Worm (Caenorhabditis elegans) whole organism, L2 larva: ENCODE data around the gene Y69H2.15.

Experiments used
- alr-1 ChIP-seq: fragments of 150-350 bp; optimal IDR thresholded peaks from 2 replicates; lab custom pipeline; 2014; ENCODE audit warnings: missing biosample characterization, missing genetic modification characterization
- aly-2 ChIP-seq: fragments of 150-350 bp; optimal IDR thresholded peaks from 2 replicates; lab custom pipeline; 2014; ENCODE audit warnings: missing biosample characterization, missing genetic modification characterization
- ama-1 ChIP-seq: fragments of 150-350 bp; optimal IDR thresholded peaks from 2 replicates; lab custom pipeline; 2018; ENCODE audit warnings: inconsistent platforms
- dmd-4 ChIP-seq: sonication (generic microtip); optimal IDR thresholded peaks from 2 replicates; lab custom pipeline; 2017; ENCODE audit warnings: missing biosample characterization, missing genetic modification characterization
- fos-1 ChIP-seq: fragments of 150-350 bp; optimal IDR thresholded peaks from 2 replicates; lab custom pipeline; 2014; ENCODE audit warnings: missing biosample characterization, missing genetic modification characterization
- lin-39 ChIP-seq: fragments of 150-350 bp; optimal IDR thresholded peaks from 2 replicates; lab custom pipeline; 2014; ENCODE audit warnings: missing biosample characterization, missing genetic modification reagents, missing genetic modification characterization
- lsy-2 ChIP-seq, 2 experiments: fragments of 150-350 bp in 1 of 2; sonication (generic microtip) in 1 of 2; optimal IDR thresholded peaks; 2 replicates each; lab custom pipeline; 2014 to 2017; ENCODE audit warnings: missing biosample characterization in 2 of 2, missing genetic modification characterization in 2 of 2
- mdl-1 ChIP-seq, 2 experiments: fragments of 150-350 bp in 1 of 2; sonication (generic microtip) in 1 of 2; optimal IDR thresholded peaks; 2 replicates each; lab custom pipeline; 2017; ENCODE audit warnings: missing biosample characterization in 2 of 2, missing genetic modification characterization in 2 of 2
- nhr-12 ChIP-seq: fragments of 150-350 bp; optimal IDR thresholded peaks from 2 replicates; lab custom pipeline; 2014; ENCODE audit warnings: missing biosample characterization, missing genetic modification characterization
- nhr-237 ChIP-seq: fragments of 150-350 bp; optimal IDR thresholded peaks from 2 replicates; lab custom pipeline; 2014; ENCODE audit warnings: missing biosample characterization, missing genetic modification characterization
- nhr-77 ChIP-seq: fragments of 150-350 bp; optimal IDR thresholded peaks from 2 replicates; lab custom pipeline; 2014; ENCODE audit warnings: missing biosample characterization, missing genetic modification characterization
- sem-4 ChIP-seq: fragments of 150-350 bp; optimal IDR thresholded peaks from 2 replicates; lab custom pipeline; 2014; ENCODE audit warnings: missing biosample characterization, missing genetic modification reagents, missing genetic modification characterization
- ztf-4 ChIP-seq: fragments of 150-350 bp; optimal IDR thresholded peaks from 2 replicates; lab custom pipeline; 2014; ENCODE audit warnings: missing biosample characterization, missing genetic modification characterization

- no peak for TF ChIP-seq fos-1
- TF ChIP-seq ama-1: no peak
- TF ChIP-seq dmd-4 (tag; lab: Kevin White, UChicago): no peak
- no peak for TF ChIP-seq nhr-237 (tag; lab: Kevin White, UChicago)
- TF ChIP-seq nhr-12 (tag; lab: Kevin White, UChicago): no peak
- no peak for TF ChIP-seq lsy-2 (tag; optimal IDR thresholded peaks at IDR 0.05; lab: Kevin White, UChicago)
- TF ChIP-seq mdl-1 (tag; optimal IDR thresholded peaks at IDR 0.05; lab: Kevin White, UChicago): no peak
- TF ChIP-seq nhr-77 (tag; lab: Kevin White, UChicago): no peak
- TF ChIP-seq sem-4 (tag; lab: Kevin White, UChicago): no peak
- no peak for TF ChIP-seq ztf-4 (tag; lab: Kevin White, UChicago)
- no peak for TF ChIP-seq alr-1 (tag; lab: Kevin White, UChicago)
- TF ChIP-seq aly-2 (tag; lab: Kevin White, UChicago): no peak
- no peak for TF ChIP-seq lin-39 (tag; lab: Kevin White, UChicago)
Measured at ce11 chrV:18622462-18622861, 4.2 kb downstream of the Y69H2.15 start, which contains the start of gene Y69H2.1.
